Fruit fly (Drosophila melanogaster) whole organism, prepupa: Measurements from ENCODE around the gene CG33644.

ENCODE experiments used
- Blimp-1 ChIP-seq: fragments of 200-800 bp; sonication (Bioruptor generic); optimal IDR thresholded peaks from 3 replicates; lab custom pipeline; 2017; ENCODE audit warnings: missing biosample characterization, missing genetic modification characterization, mild to moderate bottlenecking, moderate library complexity, missing genetic modification reagents
- CG10631 ChIP-seq: fragments of 200-800 bp; sonication (Bioruptor generic); optimal IDR thresholded peaks from 2 replicates; lab custom pipeline; 2016; ENCODE audit warnings: missing biosample characterization, missing genetic modification characterization
- CG10669 ChIP-seq: fragments of 200-800 bp; sonication (Bioruptor generic); optimal IDR thresholded peaks from 3 replicates; lab custom pipeline; 2018; ENCODE audit warnings: missing biosample characterization, mild to moderate bottlenecking, missing genetic modification characterization, moderate library complexity
- CG11294 ChIP-seq: fragments of 200-800 bp; sonication (Bioruptor generic); IDR thresholded peaks from 2 replicates; pipeline ENCODE4 v1.3.6; 2022; ENCODE audit warnings: missing biosample characterization, missing genetic modification characterization
- CG11762 ChIP-seq: fragments of 200-800 bp; sonication (Bioruptor generic); optimal IDR thresholded peaks from 3 replicates; lab custom pipeline; 2016; ENCODE audit warnings: missing biosample characterization, missing genetic modification characterization; ENCODE audit not compliant: insufficient read depth
- CG11902 ChIP-seq: fragments of 200-800 bp; sonication (Bioruptor generic); optimal IDR thresholded peaks from 3 replicates; lab custom pipeline; 2016; ENCODE audit warnings: missing biosample characterization, missing genetic modification characterization
- CG1621 ChIP-seq: fragments of 200-800 bp; sonication (Bioruptor generic); optimal IDR thresholded peaks from 3 replicates; lab custom pipeline; 2018; ENCODE audit warnings: missing biosample characterization, mild to moderate bottlenecking, missing genetic modification characterization
- CG16779 ChIP-seq: fragments of 200-800 bp; sonication (Bioruptor generic); optimal IDR thresholded peaks from 3 replicates; lab custom pipeline; 2017; ENCODE audit warnings: missing biosample characterization, mild to moderate bottlenecking, missing genetic modification characterization
- CG3032 ChIP-seq: fragments of 200-800 bp; optimal IDR thresholded peaks from 2 replicates; lab custom pipeline; 2019; ENCODE audit warnings: missing biosample characterization, mild to moderate bottlenecking, missing genetic modification characterization, moderate library complexity
- CG31627 ChIP-seq: fragments of 200-800 bp; sonication (Bioruptor generic); optimal IDR thresholded peaks from 3 replicates; lab custom pipeline; 2016; ENCODE audit warnings: missing biosample characterization, missing genetic modification characterization
- CG32006 ChIP-seq: fragments of 200-800 bp; sonication (Bioruptor generic); optimal IDR thresholded peaks from 3 replicates; lab custom pipeline; 2017; ENCODE audit warnings: missing biosample characterization, mild to moderate bottlenecking, missing genetic modification characterization
- CG3919 ChIP-seq: fragments of 200-800 bp; sonication (Bioruptor generic); optimal IDR thresholded peaks from 3 replicates; lab custom pipeline; 2016; ENCODE audit warnings: missing biosample characterization, missing genetic modification characterization
- CG6163 ChIP-seq: fragments of 200-800 bp; sonication (Bioruptor generic); IDR thresholded peaks from 3 replicates; pipeline ENCODE4 v1.3.6; 2022; ENCODE audit warnings: missing biosample characterization, missing genetic modification characterization
- CG6276 ChIP-seq: fragments of 200-800 bp; sonication (Bioruptor generic); optimal IDR thresholded peaks from 2 replicates; lab custom pipeline; 2017; ENCODE audit warnings: missing biosample characterization, mild to moderate bottlenecking, missing genetic modification characterization
- CG6792 ChIP-seq: fragments of 200-800 bp; sonication (Bioruptor generic); optimal IDR thresholded peaks from 3 replicates; lab custom pipeline; 2016; ENCODE audit warnings: missing biosample characterization, missing genetic modification characterization
- CG6808 ChIP-seq: fragments of 200-800 bp; sonication (Bioruptor generic); optimal IDR thresholded peaks from 3 replicates; lab custom pipeline; 2017; ENCODE audit warnings: missing biosample characterization, missing genetic modification characterization, mild to moderate bottlenecking, moderate library complexity, missing genetic modification reagents
- CG8119 ChIP-seq: fragments of 200-800 bp; sonication (Bioruptor generic); IDR thresholded peaks from 3 replicates; pipeline ENCODE4 v1.3.6; 2022; ENCODE audit warnings: missing biosample characterization, missing genetic modification characterization
- CG8319 ChIP-seq: fragments of 200-800 bp; sonication (Bioruptor generic); optimal IDR thresholded peaks from 3 replicates; lab custom pipeline; 2016; ENCODE audit warnings: missing biosample characterization, missing genetic modification characterization
- CG8632 ChIP-seq: fragments of 200-800 bp; sonication (Bioruptor generic); optimal IDR thresholded peaks from 3 replicates; lab custom pipeline; 2016; ENCODE audit warnings: missing biosample characterization, missing genetic modification characterization
- CG9139 ChIP-seq: fragments of 200-800 bp; sonication (Bioruptor generic); optimal IDR thresholded peaks from 3 replicates; lab custom pipeline; 2017; ENCODE audit warnings: missing biosample characterization, mild to moderate bottlenecking, missing genetic modification characterization
- Eip78C ChIP-seq: fragments of 200-800 bp; sonication (Bioruptor generic); peaks from one replicate; lab custom pipeline; 2016; ENCODE audit warnings: missing biosample characterization, missing genetic modification characterization
- Ets21C ChIP-seq: fragments of 200-800 bp; sonication (Bioruptor generic); optimal IDR thresholded peaks from 3 replicates; lab custom pipeline; 2016; ENCODE audit warnings: missing biosample characterization, missing genetic modification characterization
- Gug ChIP-seq: fragments of 200-800 bp; sonication (Bioruptor generic); IDR thresholded peaks from 2 replicates; pipeline ENCODE4 v1.3.6; 2022; ENCODE audit warnings: missing biosample characterization, missing genetic modification characterization
- Hr38 ChIP-seq: sonication (Bioruptor generic); optimal IDR thresholded peaks from 2 replicates; lab custom pipeline; 2016; ENCODE audit warnings: missing biosample characterization, missing genetic modification characterization
- Hr39 ChIP-seq: fragments of 200-800 bp; sonication (Bioruptor generic); optimal IDR thresholded peaks from 2 replicates; lab custom pipeline; 2016; ENCODE audit warnings: missing biosample characterization, missing genetic modification characterization
- Lpt ChIP-seq: fragments of 200-800 bp; sonication (Bioruptor generic); optimal IDR thresholded peaks from 3 replicates; lab custom pipeline; 2016; ENCODE audit warnings: missing biosample characterization, missing genetic modification characterization
- Smox ChIP-seq: fragments of 200-800 bp; sonication (Bioruptor generic); optimal IDR thresholded peaks from 3 replicates; lab custom pipeline; 2016; ENCODE audit warnings: missing biosample characterization, missing genetic modification characterization
- Sox14 ChIP-seq: fragments of 200-800 bp; sonication (Bioruptor generic); optimal IDR thresholded peaks from 3 replicates; lab custom pipeline; 2016; ENCODE audit warnings: missing biosample characterization, missing genetic modification characterization
- Sox15 ChIP-seq: fragments of 200-800 bp; sonication (Bioruptor generic); optimal IDR thresholded peaks from 3 replicates; lab custom pipeline; 2016; ENCODE audit warnings: missing biosample characterization, missing genetic modification characterization
- achi ChIP-seq: fragments of 200-800 bp; sonication (Bioruptor generic); optimal IDR thresholded peaks from 3 replicates; lab custom pipeline; 2016; ENCODE audit warnings: missing biosample characterization, missing genetic modification characterization
- dsx ChIP-seq: fragments of 200-800 bp; optimal IDR thresholded peaks from 3 replicates; lab custom pipeline; 2019; ENCODE audit warnings: missing biosample characterization, mild to moderate bottlenecking, missing genetic modification characterization, moderate library complexity; ENCODE audit not compliant: poor library complexity, severe bottlenecking
- eg ChIP-seq: fragments of 200-800 bp; sonication (Bioruptor generic); IDR thresholded peaks from 3 replicates; pipeline ENCODE4 v1.3.6; 2022; ENCODE audit warnings: missing biosample characterization, missing genetic modification characterization
- esn ChIP-seq: fragments of 200-800 bp; sonication (Bioruptor generic); optimal IDR thresholded peaks from 2 replicates; lab custom pipeline; 2016; ENCODE audit warnings: missing biosample characterization, mild to moderate bottlenecking, missing genetic modification characterization, moderate library complexity
- fkh ChIP-seq: fragments of 200-800 bp; sonication (Bioruptor generic); optimal IDR thresholded peaks from 3 replicates; lab custom pipeline; 2017; ENCODE audit warnings: missing biosample characterization, mild to moderate bottlenecking, missing genetic modification characterization, moderate library complexity
- lz ChIP-seq: fragments of 200-800 bp; sonication (Bioruptor generic); optimal IDR thresholded peaks from 3 replicates; lab custom pipeline; 2016; ENCODE audit warnings: missing biosample characterization, missing genetic modification characterization
- net ChIP-seq: fragments of 200-800 bp; sonication (Bioruptor generic); optimal IDR thresholded peaks from 3 replicates; lab custom pipeline; 2016; ENCODE audit warnings: missing biosample characterization, missing genetic modification characterization
- pdm3 ChIP-seq: fragments of 200-800 bp; sonication (Bioruptor generic); optimal IDR thresholded peaks from 3 replicates; lab custom pipeline; 2016; ENCODE audit warnings: missing biosample characterization, missing genetic modification characterization
- salr ChIP-seq, 2 experiments: fragments of 200-800 bp; sonication (Bioruptor generic); optimal IDR thresholded peaks; 3 replicates each; lab custom pipeline; 2016 to 2018; ENCODE audit warnings: missing biosample characterization in 2 of 2, missing genetic modification characterization in 2 of 2, mild to moderate bottlenecking in 1 of 2
- spab ChIP-seq: fragments of 200-800 bp; sonication (Bioruptor generic); optimal IDR thresholded peaks from 2 replicates; lab custom pipeline; 2017; ENCODE audit warnings: missing biosample characterization, mild to moderate bottlenecking, missing genetic modification characterization, missing genetic modification reagents
- ss ChIP-seq, 2 experiments: fragments of 200-800 bp; sonication (Bioruptor generic); optimal IDR thresholded peaks; 2 replicates in 1 of 2; 3 replicates in 1 of 2; lab custom pipeline; 2017 to 2018; ENCODE audit warnings: mild to moderate bottlenecking in 2 of 2, missing biosample characterization in 2 of 2, missing genetic modification characterization in 2 of 2, moderate library complexity in 1 of 2
- svp ChIP-seq: fragments of 200-800 bp; sonication (Bioruptor generic); peaks from one replicate; lab custom pipeline; 2016; ENCODE audit warnings: missing biosample characterization, missing genetic modification characterization
- topi ChIP-seq: fragments of 200-800 bp; sonication (Bioruptor generic); optimal IDR thresholded peaks from 3 replicates; lab custom pipeline; 2016; ENCODE audit warnings: missing biosample characterization, missing genetic modification characterization
- vri ChIP-seq: fragments of 200-800 bp; sonication (Bioruptor generic); optimal IDR thresholded peaks from 3 replicates; lab custom pipeline; 2016; ENCODE audit warnings: missing biosample characterization, mild to moderate bottlenecking, missing genetic modification characterization

The CG33644 gene

dm6 chr2L:13549973-13550458 lies 18.1 kb downstream of the CG33644 start, which contains the start of gene kuz (continued):
- TF ChIP-seq fkh (GFP tag; lab: Kevin White, UChicago) (peak; percentile 59), lz (GFP tag; lab: Kevin White, UChicago) (no peak)

- TF ChIP-seq CG11762 (GFP tag; lab: Kevin White, UChicago) = no peak
- peak; percentile 66 for TF ChIP-seq CG9139
- TF ChIP-seq CG3032 = peak; percentile 11
- TF ChIP-seq ss (GFP tag; optimal IDR thresholded peaks at IDR 0.05; lab: Kevin White, UChicago) = peak; percentile 54 to 73
- TF ChIP-seq Hr38 = no peak
- TF ChIP-seq Eip78C (GFP tag; lab: Kevin White, UChicago) = no peak
- no peak for TF ChIP-seq CG8632 (GFP tag; lab: Kevin White, UChicago)
- TF ChIP-seq CG11902 (GFP tag; lab: Kevin White, UChicago) = no peak
- no peak for TF ChIP-seq net (GFP tag; lab: Kevin White, UChicago)
- peak; percentile 67 for TF ChIP-seq CG6808 (GFP tag; lab: Kevin White, UChicago)
- no peak for TF ChIP-seq Sox14 (GFP tag; lab: Kevin White, UChicago)
- peak; percentile 24; the same call in 1 of the 3 replicates for TF ChIP-seq CG6163 (GFP tag; lab: Robert Waterston, UW)
- peak in 1 of 2 experiments; percentile 6 for TF ChIP-seq salr (GFP tag; optimal IDR thresholded peaks at IDR 0.05; lab: Kevin White, UChicago)
- TF ChIP-seq Blimp-1 (GFP tag; lab: Kevin White, UChicago) = no peak
- TF ChIP-seq topi = no peak
- peak; percentile 74; the same call in 2 of the 3 replicates for TF ChIP-seq eg
- TF ChIP-seq achi (GFP tag; lab: Kevin White, UChicago) = no peak
- TF ChIP-seq Gug (GFP tag; lab: Robert Waterston, UW) = no peak
- peak; percentile 29 for TF ChIP-seq dsx (GFP tag; lab: Kevin White, UChicago)
- TF ChIP-seq Sox15 = no peak
- TF ChIP-seq spab (GFP tag; lab: Kevin White, UChicago) = peak; percentile 34
- peak; percentile 67 for TF ChIP-seq CG6276 (GFP tag; lab: Kevin White, UChicago)
- no peak for TF ChIP-seq CG8119 (GFP tag; lab: Robert Waterston, UW)
- TF ChIP-seq svp (GFP tag; lab: Kevin White, UChicago) = peak; percentile 92
- TF ChIP-seq Smox (GFP tag; lab: Kevin White, UChicago) = no peak
- TF ChIP-seq CG10669 = peak; percentile 29
- peak; percentile 5 for TF ChIP-seq CG1621 (tag; lab: Kevin White, UChicago)
- no peak for TF ChIP-seq vri
- TF ChIP-seq CG31627 = no peak
- TF ChIP-seq fkh (GFP tag; lab: Kevin White, UChicago) = no peak
- peak; percentile 12 for TF ChIP-seq Lpt (GFP tag; lab: Kevin White, UChicago)
- peak; percentile 4 for TF ChIP-seq CG32006 (GFP tag; lab: Kevin White, UChicago)
- TF ChIP-seq CG3919 = peak; percentile 17
- TF ChIP-seq CG16779 (tag; lab: Kevin White, UChicago) = no peak
- no peak for TF ChIP-seq pdm3 (GFP tag; lab: Kevin White, UChicago)
- no peak for TF ChIP-seq Ets21C (GFP tag; lab: Kevin White, UChicago)
- no peak for TF ChIP-seq CG6792
- TF ChIP-seq Hr39 = no peak
- no peak for TF ChIP-seq CG11294 (GFP tag; lab: Robert Waterston, UW)
- no peak for TF ChIP-seq CG10631 (GFP tag; lab: Kevin White, UChicago)
- TF ChIP-seq CG8319 = no peak
- TF ChIP-seq esn = no peak
- TF ChIP-seq, all 60 proteins: peak for 16
These were observed 18.7 kb downstream of the CG33644 start for dm6 chr2L:13550488-13551033.
